Fruit fly (Drosophila melanogaster) whole organism, embryonic: ENCODE results near the gene Dora.

Source experiments
- Abd-B ChIP-seq: fragments of 200-800 bp; sonication (Bioruptor generic); optimal IDR thresholded peaks from 2 replicates; lab custom pipeline; 2018; ENCODE audit warnings: missing biosample characterization, mild to moderate bottlenecking, missing genetic modification characterization, moderate library complexity
- Adf1 ChIP-seq: fragments of 200-800 bp; sonication (Bioruptor generic); IDR thresholded peaks from 2 replicates; pipeline ENCODE4 v1.3.6; 2022; ENCODE audit warnings: missing biosample characterization, missing genetic modification characterization
- CG10431 ChIP-seq: fragments of 200-800 bp; sonication (Bioruptor generic); optimal IDR thresholded peaks from 3 replicates; lab custom pipeline; 2018; ENCODE audit warnings: missing biosample characterization, mild to moderate bottlenecking, missing genetic modification characterization
- CG12071 ChIP-seq: fragments of 200-800 bp; sonication (Bioruptor generic); optimal IDR thresholded peaks from 3 replicates; lab custom pipeline; 2018; ENCODE audit warnings: missing biosample characterization, mild to moderate bottlenecking, missing genetic modification characterization
- CG12219 ChIP-seq: fragments of 200-800 bp; sonication (Bioruptor generic); optimal IDR thresholded peaks from 3 replicates; lab custom pipeline; 2018; ENCODE audit warnings: missing biosample characterization, mild to moderate bottlenecking, missing genetic modification characterization
- CG13296 ChIP-seq: fragments of 200-800 bp; sonication (Bioruptor generic); optimal IDR thresholded peaks from 3 replicates; lab custom pipeline; 2018; ENCODE audit warnings: missing biosample characterization, mild to moderate bottlenecking, missing genetic modification characterization
- CG15011 ChIP-seq: fragments of 200-800 bp; sonication (Bioruptor generic); optimal IDR thresholded peaks from 3 replicates; lab custom pipeline; 2018; ENCODE audit warnings: missing biosample characterization, mild to moderate bottlenecking, missing genetic modification characterization
- CG15073 ChIP-seq: fragments of 200-800 bp; sonication (Bioruptor generic); optimal IDR thresholded peaks from 2 replicates; lab custom pipeline; 2016; ENCODE audit warnings: missing biosample characterization, missing genetic modification characterization
- CG15479 ChIP-seq: fragments of 200-800 bp; sonication (Bioruptor generic); optimal IDR thresholded peaks from 3 replicates; lab custom pipeline; 2019; ENCODE audit warnings: missing biosample characterization, mild to moderate bottlenecking, missing genetic modification characterization, moderate library complexity
- CG1647 ChIP-seq: fragments of 200-800 bp; sonication (Bioruptor generic); optimal IDR thresholded peaks from 3 replicates; lab custom pipeline; 2016; ENCODE audit warnings: missing biosample characterization, missing genetic modification characterization
- CG18619 ChIP-seq: fragments of 200-800 bp; sonication (Bioruptor generic); optimal IDR thresholded peaks from 3 replicates; lab custom pipeline; 2017; ENCODE audit warnings: missing biosample characterization, mild to moderate bottlenecking, missing genetic modification characterization
- CG2199 ChIP-seq: fragments of 200-800 bp; sonication (Bioruptor generic); IDR thresholded peaks from 3 replicates; pipeline ENCODE4 v1.3.6; 2022; ENCODE audit warnings: missing biosample characterization, missing genetic modification characterization
- CG2712 ChIP-seq: fragments of 200-800 bp; optimal IDR thresholded peaks from 3 replicates; lab custom pipeline; 2019; ENCODE audit warnings: missing biosample characterization, mild to moderate bottlenecking, missing genetic modification characterization, moderate library complexity
- CG3065 ChIP-seq: fragments of 200-800 bp; sonication (Bioruptor generic); optimal IDR thresholded peaks from 2 replicates; lab custom pipeline; 2016; ENCODE audit warnings: missing biosample characterization, missing genetic modification characterization
- CG3281 ChIP-seq: fragments of 200-800 bp; sonication (Bioruptor generic); optimal IDR thresholded peaks from 3 replicates; lab custom pipeline; 2017; ENCODE audit warnings: missing biosample characterization, mild to moderate bottlenecking, missing genetic modification characterization
- CG3995 ChIP-seq: fragments of 200-800 bp; sonication (Bioruptor generic); optimal IDR thresholded peaks from 3 replicates; lab custom pipeline; 2016; ENCODE audit warnings: missing biosample characterization, missing genetic modification characterization
- CG6272 ChIP-seq: fragments of 200-800 bp; sonication (Bioruptor generic); IDR thresholded peaks from 2 replicates; pipeline ENCODE4 v1.3.6; 2022; ENCODE audit warnings: missing biosample characterization, missing genetic modification characterization
- CG6813 ChIP-seq: fragments of 200-800 bp; sonication (Bioruptor generic); optimal IDR thresholded peaks from 2 replicates; lab custom pipeline; 2017; ENCODE audit warnings: missing biosample characterization, missing genetic modification characterization, mild to moderate bottlenecking, moderate library complexity, missing genetic modification reagents
- CG7786 ChIP-seq: fragments of 200-800 bp; sonication (Bioruptor generic); optimal IDR thresholded peaks from 2 replicates; lab custom pipeline; 2016; ENCODE audit warnings: missing biosample characterization, missing genetic modification characterization
- CG7928 ChIP-seq: fragments of 200-800 bp; sonication (Bioruptor generic); optimal IDR thresholded peaks from 2 replicates; lab custom pipeline; 2017; ENCODE audit warnings: missing biosample characterization, mild to moderate bottlenecking, missing genetic modification characterization
- CG8388 ChIP-seq: fragments of 200-800 bp; sonication (Bioruptor generic); optimal IDR thresholded peaks from 2 replicates; lab custom pipeline; 2019; ENCODE audit warnings: missing biosample characterization, mild to moderate bottlenecking, missing genetic modification characterization, moderate library complexity
- CHES-1-like ChIP-seq: fragments of 200-800 bp; sonication (Bioruptor generic); optimal IDR thresholded peaks from 2 replicates; lab custom pipeline; 2016; ENCODE audit warnings: missing biosample characterization, missing genetic modification characterization
- Deaf1 ChIP-seq: fragments of 200-800 bp; optimal IDR thresholded peaks from 3 replicates; lab custom pipeline; 2019; ENCODE audit warnings: missing biosample characterization, mild to moderate bottlenecking, missing genetic modification characterization, moderate library complexity
- E2f2 ChIP-seq: fragments of 200-800 bp; sonication (Bioruptor generic); IDR thresholded peaks from 2 replicates; pipeline ENCODE4 v1.3.6; 2022; ENCODE audit warnings: missing biosample characterization, missing genetic modification characterization
- Jarid2 ChIP-seq: fragments of 200-800 bp; sonication (Bioruptor generic); optimal IDR thresholded peaks from 3 replicates; lab custom pipeline; 2017; ENCODE audit warnings: mild to moderate bottlenecking, missing biosample characterization, missing genetic modification reagents, missing genetic modification characterization
- Lhr ChIP-seq: fragments of 200-800 bp; sonication (Bioruptor generic); optimal IDR thresholded peaks from 3 replicates; lab custom pipeline; 2017; ENCODE audit warnings: mild to moderate bottlenecking, missing biosample characterization, missing genetic modification reagents, missing genetic modification characterization
- NC2β ChIP-seq: fragments of 200-800 bp; sonication (Bioruptor generic); optimal IDR thresholded peaks from 2 replicates; lab custom pipeline; 2016; ENCODE audit warnings: missing biosample characterization, missing genetic modification characterization
- Nf-YC ChIP-seq: fragments of 200-800 bp; optimal IDR thresholded peaks from 3 replicates; lab custom pipeline; 2019; ENCODE audit warnings: missing biosample characterization, mild to moderate bottlenecking, missing genetic modification characterization, moderate library complexity
- Six4 ChIP-seq: fragments of 200-800 bp; sonication (Bioruptor generic); optimal IDR thresholded peaks from 2 replicates; lab custom pipeline; 2016; ENCODE audit warnings: missing biosample characterization, missing genetic modification characterization
- dm ChIP-seq: fragments of 200-800 bp; sonication (Bioruptor generic); optimal IDR thresholded peaks from 3 replicates; lab custom pipeline; 2016; ENCODE audit warnings: missing biosample characterization, missing genetic modification characterization
- dmrt99B ChIP-seq: fragments of 200-800 bp; sonication (Bioruptor generic); optimal IDR thresholded peaks from 2 replicates; lab custom pipeline; 2018; ENCODE audit warnings: missing biosample characterization, mild to moderate bottlenecking, missing genetic modification characterization, moderate library complexity
- ewg ChIP-seq: fragments of 200-800 bp; sonication (Bioruptor generic); optimal IDR thresholded peaks from 3 replicates; lab custom pipeline; 2017; ENCODE audit warnings: mild to moderate bottlenecking, missing biosample characterization, missing genetic modification reagents, missing genetic modification characterization
- gem ChIP-seq: fragments of 200-800 bp; sonication (Bioruptor generic); optimal IDR thresholded peaks from 2 replicates; lab custom pipeline; 2019; ENCODE audit warnings: missing biosample characterization, mild to moderate bottlenecking, missing genetic modification characterization, moderate library complexity
- grn ChIP-seq: fragments of 200-800 bp; sonication (Bioruptor generic); optimal IDR thresholded peaks from 3 replicates; lab custom pipeline; 2017; ENCODE audit warnings: missing biosample characterization, missing genetic modification characterization
- gro ChIP-seq: fragments of 200-800 bp; sonication (Bioruptor generic); optimal IDR thresholded peaks from 2 replicates; lab custom pipeline; 2016; ENCODE audit warnings: missing biosample characterization, missing genetic modification characterization
- ham ChIP-seq: fragments of 200-800 bp; sonication (Bioruptor generic); IDR thresholded peaks from 2 replicates; pipeline ENCODE4 v1.3.6; 2022; ENCODE audit warnings: missing biosample characterization, missing genetic modification characterization
- klu ChIP-seq: fragments of 200-800 bp; sonication (Bioruptor generic); IDR thresholded peaks from 2 replicates; pipeline ENCODE4 v1.3.6; 2022; ENCODE audit warnings: missing biosample characterization, missing genetic modification characterization
- mam ChIP-seq: fragments of 200-800 bp; sonication (Bioruptor generic); optimal IDR thresholded peaks from 3 replicates; lab custom pipeline; 2016; ENCODE audit warnings: missing biosample characterization, missing genetic modification characterization
- nerfin-2 ChIP-seq: fragments of 200-800 bp; sonication (Bioruptor generic); IDR thresholded peaks from 2 replicates; pipeline ENCODE4 v1.3.6; 2022; ENCODE audit warnings: missing biosample characterization, missing genetic modification characterization; ENCODE audit not compliant: partially characterized antibody
- org-1 ChIP-seq: fragments of 200-800 bp; sonication (Bioruptor generic); optimal IDR thresholded peaks from 2 replicates; lab custom pipeline; 2017; ENCODE audit warnings: missing biosample characterization, missing genetic modification characterization
- pan ChIP-seq, 4 experiments: fragments of >200 bp in 3 of 4; fragments of 200-800 bp in 1 of 4; sonication (Bioruptor generic) in 1 of 4; optimal IDR thresholded peaks in 3 of 4; IDR thresholded peaks in 1 of 4; 2 replicates each; pipeline versions ENCODE4 v1.3.6 to Lab custom; 2017 to 2022; ENCODE audit warnings: missing biosample characterization in 2 of 4, missing genetic modification characterization in 2 of 4, mixed read lengths in 1 of 4
- pfk ChIP-seq: fragments of 200-800 bp; sonication (Bioruptor generic); optimal IDR thresholded peaks from 2 replicates; lab custom pipeline; 2018; ENCODE audit warnings: missing biosample characterization, mild to moderate bottlenecking, missing genetic modification characterization, moderate library complexity
- pros ChIP-seq: fragments of 200-800 bp; sonication (Bioruptor generic); optimal IDR thresholded peaks from 3 replicates; lab custom pipeline; 2019; ENCODE audit warnings: missing biosample characterization, mild to moderate bottlenecking, missing genetic modification characterization, moderate library complexity
- salm ChIP-seq: fragments of 200-800 bp; sonication (Bioruptor generic); optimal IDR thresholded peaks from 2 replicates; lab custom pipeline; 2018; ENCODE audit warnings: missing biosample characterization, mild to moderate bottlenecking, missing genetic modification characterization
- so ChIP-seq: fragments of 200-800 bp; sonication (Bioruptor generic); IDR thresholded peaks from 3 replicates; pipeline ENCODE4 v1.3.6; 2022; ENCODE audit warnings: missing biosample characterization, missing genetic modification characterization
- tap ChIP-seq: fragments of 200-800 bp; optimal IDR thresholded peaks from 3 replicates; lab custom pipeline; 2019; ENCODE audit warnings: missing biosample characterization, mild to moderate bottlenecking, missing genetic modification characterization, moderate library complexity
- unpg ChIP-seq: fragments of 200-800 bp; sonication (Bioruptor generic); optimal IDR thresholded peaks from 3 replicates; lab custom pipeline; 2018; ENCODE audit warnings: missing biosample characterization, mild to moderate bottlenecking, missing genetic modification characterization, moderate library complexity
- vvl ChIP-seq: fragments of 200-800 bp; sonication (Bioruptor generic); IDR thresholded peaks from 2 replicates; pipeline ENCODE4 v1.3.6; 2022; ENCODE audit warnings: missing biosample characterization, missing genetic modification characterization
- yki ChIP-seq: fragments of >200 bp; optimal IDR thresholded peaks from 3 replicates; lab custom pipeline; 2018
- z ChIP-seq: fragments of 200-800 bp; sonication (Bioruptor generic); IDR thresholded peaks from 3 replicates; pipeline ENCODE4 v1.3.6; 2022; ENCODE audit warnings: missing biosample characterization, missing genetic modification characterization

Dora gene

dm6 chrX:18869489-18870132 lies 5.9 kb downstream of the Dora start (continued):
- peak; percentile 40; the same call in 1 of the 2 replicates for TF ChIP-seq E2f2 (GFP tag; lab: Robert Waterston, UW)
- TF ChIP-seq CHES-1-like (GFP tag; lab: Kevin White, UChicago): no peak
- no peak for TF ChIP-seq CG15073
- TF ChIP-seq Nf-YC (tag; lab: Kevin White, UChicago): no peak
- TF ChIP-seq klu (GFP tag; lab: Robert Waterston, UW): no peak
- TF ChIP-seq grn (GFP tag; lab: Kevin White, UChicago): no peak
- peak; percentile 65 for TF ChIP-seq dmrt99B (tag; lab: Kevin White, UChicago)
- TF ChIP-seq Adf1 (GFP tag; lab: Robert Waterston, UW): no peak
- TF ChIP-seq unpg (GFP tag; lab: Kevin White, UChicago): no peak
- peak; percentile 25 for TF ChIP-seq CG7786
- TF ChIP-seq yki (lab: Kevin White, UChicago): no peak
- 0 out of 3 replicates have a peak, but pooled peaks have one; percentile 50 for TF ChIP-seq CG2199 (GFP tag; lab: Robert Waterston, UW)
- TF ChIP-seq CG7928 (GFP tag; lab: Kevin White, UChicago): no peak
- peak; percentile 14 for TF ChIP-seq CG8388
- TF ChIP-seq CG2712 (tag; lab: Kevin White, UChicago): peak; percentile 18
- peak; percentile 51 for TF ChIP-seq CG3281 (GFP tag; lab: Kevin White, UChicago)
- TF ChIP-seq CG12219 (GFP tag; lab: Kevin White, UChicago): no peak
- TF ChIP-seq org-1 (GFP tag; lab: Kevin White, UChicago): peak; percentile 3
- TF ChIP-seq CG15479 (GFP tag; lab: Kevin White, UChicago): no peak
- TF ChIP-seq ham (GFP tag; lab: Robert Waterston, UW): no peak
- TF ChIP-seq so (GFP tag; lab: Robert Waterston, UW): 0 out of 3 replicates have a peak, but pooled peaks have one; percentile 39
- no peak for TF ChIP-seq dm (GFP tag; lab: Kevin White, UChicago)
- peak; percentile 71 for TF ChIP-seq vvl (GFP tag; lab: Robert Waterston, UW)
- TF ChIP-seq CG18619: peak; percentile 37
- no peak for TF ChIP-seq z (GFP tag; lab: Robert Waterston, UW)
- TF ChIP-seq salm (tag; lab: Kevin White, UChicago): no peak
- no peak for TF ChIP-seq CG3065 (GFP tag; lab: Kevin White, UChicago)
- no peak for TF ChIP-seq CG15011 (GFP tag; lab: Kevin White, UChicago)
- no peak for TF ChIP-seq tap (tag; lab: Kevin White, UChicago)
- no peak for TF ChIP-seq CG3995 (GFP tag; lab: Kevin White, UChicago)
- no peak for TF ChIP-seq CG10431 (GFP tag; lab: Kevin White, UChicago)
- TF ChIP-seq Six4 (GFP tag; lab: Kevin White, UChicago): peak; percentile 27
- TF ChIP-seq pros (GFP tag; lab: Kevin White, UChicago): no peak
- peak; percentile 31 for TF ChIP-seq CG6813 (GFP tag; lab: Kevin White, UChicago)
- TF ChIP-seq CG6272 (GFP tag; lab: Robert Waterston, UW): no peak
- peak; percentile 46 for TF ChIP-seq mam (GFP tag; lab: Kevin White, UChicago)
- TF ChIP-seq Abd-B (GFP tag; lab: Kevin White, UChicago): no peak
- no peak for TF ChIP-seq NC2β (GFP tag; lab: Kevin White, UChicago)
- peak; percentile 5 for TF ChIP-seq gro (GFP tag; lab: Kevin White, UChicago)
- TF ChIP-seq nerfin-2 (GFP tag; lab: Robert Waterston, UW): no peak
- no peak for TF ChIP-seq pan (optimal IDR thresholded peaks at IDR 0.05; lab: Kevin White, UChicago)
- TF ChIP-seq pan (GFP tag; optimal IDR thresholded peaks at IDR 0.05 in 1 of 2, IDR thresholded peaks at IDR 0.05 in 1 of 2): peak in 1 of 2 experiments; percentile 72
- TF ChIP-seq CG12071 (GFP tag; lab: Kevin White, UChicago): peak; percentile 29
- TF ChIP-seq Jarid2 (GFP tag; lab: Kevin White, UChicago): no peak
- TF ChIP-seq CG13296: peak; percentile 43
- no peak for TF ChIP-seq Deaf1 (tag; lab: Kevin White, UChicago)
- TF ChIP-seq CG1647 (GFP tag; lab: Kevin White, UChicago): no peak
- TF ChIP-seq pfk: no peak
- no peak for TF ChIP-seq Lhr
- peak; percentile 16 for TF ChIP-seq ewg (GFP tag; lab: Kevin White, UChicago)
- no peak for TF ChIP-seq gem
